Worm (Caenorhabditis elegans): Measurements from ENCODE around the gene F40F11.3.

DNA sequence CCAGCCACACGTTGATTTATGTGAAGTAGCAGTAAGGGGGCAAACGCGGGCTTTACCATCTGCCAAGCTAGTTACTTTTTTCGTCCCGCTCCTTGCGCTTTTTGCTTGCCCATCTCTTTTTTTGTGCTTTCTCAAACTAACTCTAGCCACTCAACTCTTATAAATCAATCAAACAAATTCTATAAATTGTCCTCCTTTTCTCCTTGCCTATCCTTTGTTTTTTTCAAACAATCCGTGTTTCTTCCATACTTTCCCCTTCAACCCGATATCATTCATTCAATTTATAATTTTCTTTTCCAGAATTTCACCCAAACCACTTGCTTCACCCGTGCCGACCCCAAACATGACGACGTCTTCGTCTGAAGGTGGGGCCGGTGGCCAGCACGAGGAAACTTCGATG lies 23.6 kb downstream of the F40F11.3 start, which contains the start of gene srgp-1:
- no peak for TF ChIP-seq tab-1 (GFP tag; IDR thresholded peaks at IDR 0.05)
- TF ChIP-seq med-1 (GFP tag; optimal IDR thresholded peaks at IDR 0.05; ENCODE audit: insufficient read depth), result no peak
- no peak for TF ChIP-seq ztf-29 (GFP tag; IDR thresholded peaks at IDR 0.05)
